2 fruit fly cellular contexts compared by ENCODE assay signal in genomic region chr3L:13412200-13412885, dm6.
A peak's percentile ranks its signal among the peaks of the same experiment; 100 is the strongest.
TF ChIP-seq lines count a peak whose summit lies in the region.

Gene CG10222, minus strand, starts transcription at chr3L:13412453.
Gene flr, plus strand, starts transcription at chr3L:13412843.

TF ChIP-seq in whole organism, embryonic, 481 proteins besides CTCF, POLR2A, EP300 and RAD21 (continued from another document and continues in another):
- TF ChIP-seq Pdp1 (GFP tag; optimal IDR thresholded peaks at IDR 0.05; lab: Kevin White, UChicago) (no peak), CG32532 (GFP tag; IDR thresholded peaks at IDR 0.05; lab: Robert Waterston, UW) (no peak), shn (GFP tag; optimal IDR thresholded peaks at IDR 0.05; lab: Kevin White, UChicago) (no peak), dmrt11E (tag; optimal IDR thresholded peaks at IDR 0.05; lab: Kevin White, UChicago) (no peak), Hr51 (GFP tag; optimal IDR thresholded peaks at IDR 0.05; lab: Kevin White, UChicago) (no peak), Stat92E (GFP tag; optimal IDR thresholded peaks at IDR 0.05; lab: Kevin White, UChicago) (no peak), CG8359 (GFP tag; optimal IDR thresholded peaks at IDR 0.05; lab: Kevin White, UChicago; ENCODE audit: borderline replicate concordance) (no peak), h (optimal IDR thresholded peaks at IDR 0.05; lab: Kevin White, UChicago) (no peak), CG2129 (GFP tag; IDR thresholded peaks at IDR 0.05; lab: Robert Waterston, UW; ENCODE audit: partially characterized antibody) (peak; percentile 46; the same call in 1 of the 2 replicates), nau (GFP tag; optimal IDR thresholded peaks at IDR 0.05; lab: Kevin White, UChicago) (no peak), CG2875 (GFP tag; optimal IDR thresholded peaks at IDR 0.05; lab: Kevin White, UChicago) (no peak), Atf3 (GFP tag; optimal IDR thresholded peaks at IDR 0.05; lab: Kevin White, UChicago) (no peak), seq (GFP tag; IDR thresholded peaks at IDR 0.05; lab: Robert Waterston, UW) (no peak), CG6689 (GFP tag; IDR thresholded peaks at IDR 0.05; lab: Robert Waterston, UW) (no peak), CG11398 (GFP tag; optimal IDR thresholded peaks at IDR 0.05; lab: Kevin White, UChicago) (no peak), CG18011 (GFP tag; optimal IDR thresholded peaks at IDR 0.05; lab: Kevin White, UChicago) (no peak), CG15514 (GFP tag; optimal IDR thresholded peaks at IDR 0.05; lab: Kevin White, UChicago) (peak; percentile 40), CG4328 (GFP tag; optimal IDR thresholded peaks at IDR 0.05; lab: Kevin White, UChicago) (no peak), dan (GFP tag; IDR thresholded peaks at IDR 0.05; lab: Robert Waterston, UW) (no peak), fd102C (GFP tag; optimal IDR thresholded peaks at IDR 0.05; lab: Kevin White, UChicago) (no peak), Fer3 (tag; optimal IDR thresholded peaks at IDR 0.05; lab: Kevin White, UChicago) (no peak), Oli (tag; optimal IDR thresholded peaks at IDR 0.05; lab: Kevin White, UChicago) (no peak), Myb (GFP tag; optimal IDR thresholded peaks at IDR 0.05; lab: Kevin White, UChicago) (no peak), ken (GFP tag; IDR thresholded peaks at IDR 0.05; lab: Robert Waterston, UW) (no peak), HLHmδ (GFP tag; optimal IDR thresholded peaks at IDR 0.05; lab: Kevin White, UChicago) (no peak), CG1603 (tag; optimal IDR thresholded peaks at IDR 0.05; lab: Kevin White, UChicago) (peak; percentile 7), CG7357 (GFP tag; IDR thresholded peaks at IDR 0.05; lab: Robert Waterston, UW) (no peak), yki (optimal IDR thresholded peaks at IDR 0.05; lab: Kevin White, UChicago) (no peak), Antp (GFP tag; optimal IDR thresholded peaks at IDR 0.05; lab: Kevin White, UChicago) (no peak), CG16815 (GFP tag; optimal IDR thresholded peaks at IDR 0.05; lab: Kevin White, UChicago) (no peak), CG33213 (GFP tag; optimal IDR thresholded peaks at IDR 0.05; lab: Kevin White, UChicago) (no peak), ash1 (GFP tag; optimal IDR thresholded peaks at IDR 0.05; lab: Kevin White, UChicago) (no peak), GATAe (GFP tag; conservative IDR thresholded peaks at IDR 0.05; lab: Robert Waterston, UW) (no peak), grn (GFP tag; optimal IDR thresholded peaks at IDR 0.05; lab: Kevin White, UChicago) (no peak), CG3838 (GFP tag; optimal IDR thresholded peaks at IDR 0.05; lab: Kevin White, UChicago) (no peak), ci (GFP tag; IDR thresholded peaks at IDR 0.05; lab: Robert Waterston, UW) (no peak), CG13894 (tag; optimal IDR thresholded peaks at IDR 0.05; lab: Kevin White, UChicago) (no peak), Deaf1 (tag; optimal IDR thresholded peaks at IDR 0.05; lab: Kevin White, UChicago) (no peak), pnt (GFP tag; optimal IDR thresholded peaks at IDR 0.05; lab: Kevin White, UChicago) (no peak), Asciz (GFP tag; optimal IDR thresholded peaks at IDR 0.05; lab: Kevin White, UChicago) (no peak), CG18476 (GFP tag; optimal IDR thresholded peaks at IDR 0.05; lab: Kevin White, UChicago) (no peak), CG12071 (GFP tag; optimal IDR thresholded peaks at IDR 0.05; lab: Kevin White, UChicago) (no peak), peb (GFP tag; IDR thresholded peaks at IDR 0.05; lab: Robert Waterston, UW) (no peak), CG8944 (GFP tag; optimal IDR thresholded peaks at IDR 0.05; lab: Kevin White, UChicago) (no peak), CG9876 (GFP tag; optimal IDR thresholded peaks at IDR 0.05; lab: Kevin White, UChicago) (no peak), twi (tag; optimal IDR thresholded peaks at IDR 0.05; lab: Kevin White, UChicago) (no peak), Ssrp (tag; optimal IDR thresholded peaks at IDR 0.05; lab: Kevin White, UChicago) (no peak), CG10366 (GFP tag; IDR thresholded peaks at IDR 0.05; lab: Robert Waterston, UW) (no peak), nerfin-1 (tag; optimal IDR thresholded peaks at IDR 0.05; lab: Kevin White, UChicago) (no peak), jing (GFP tag; optimal IDR thresholded peaks at IDR 0.05; lab: Kevin White, UChicago) (no peak), Poxn (GFP tag; IDR thresholded peaks at IDR 0.05; lab: Robert Waterston, UW) (no peak), chm (GFP tag; IDR thresholded peaks at IDR 0.05; lab: Robert Waterston, UW) (no peak), CG15479 (GFP tag; optimal IDR thresholded peaks at IDR 0.05; lab: Kevin White, UChicago) (no peak), CG31224 (GFP tag; IDR thresholded peaks at IDR 0.05; lab: Robert Waterston, UW) (no peak), prd (optimal IDR thresholded peaks at IDR 0.05; lab: Kevin White, UChicago) (no peak), prd (GFP tag; IDR thresholded peaks at IDR 0.05; lab: Robert Waterston, UW) (no peak; the same call in 2 of the 3 replicates), Xbp1 (GFP tag; optimal IDR thresholded peaks at IDR 0.05; lab: Kevin White, UChicago) (no peak), Hr78 (GFP tag; optimal IDR thresholded peaks at IDR 0.05; lab: Kevin White, UChicago) (no peak), CG12155 (GFP tag; optimal IDR thresholded peaks at IDR 0.05; lab: Kevin White, UChicago) (no peak), YL-1 (GFP tag; optimal IDR thresholded peaks at IDR 0.05; lab: Kevin White, UChicago) (peak; percentile 1), CG7556 (GFP tag; optimal IDR thresholded peaks at IDR 0.05; lab: Kevin White, UChicago) (no peak), CG16863 (GFP tag; optimal IDR thresholded peaks at IDR 0.05; lab: Kevin White, UChicago) (no peak), emc (GFP tag; optimal IDR thresholded peaks at IDR 0.05; lab: Kevin White, UChicago) (no peak), cg (GFP tag; optimal IDR thresholded peaks at IDR 0.05; lab: Kevin White, UChicago) (no peak), CG17802 (tag; optimal IDR thresholded peaks at IDR 0.05; lab: Kevin White, UChicago) (no peak), Dad (GFP tag; optimal IDR thresholded peaks at IDR 0.05; lab: Kevin White, UChicago) (no peak), eve (GFP tag; optimal IDR thresholded peaks at IDR 0.05; lab: Kevin White, UChicago) (no peak), unpg (GFP tag; optimal IDR thresholded peaks at IDR 0.05; lab: Kevin White, UChicago) (no peak), CG2889 (GFP tag; IDR thresholded peaks at IDR 0.05; lab: Robert Waterston, UW) (no peak), vvl (GFP tag; IDR thresholded peaks at IDR 0.05; lab: Robert Waterston, UW) (no peak), Dbx (GFP tag; IDR thresholded peaks at IDR 0.05; lab: Robert Waterston, UW) (peak; percentile 42; the same call in 1 of the 3 replicates)

TF ChIP-seq in whole organism, prepupa, 60 proteins besides CTCF, POLR2A, EP300 and RAD21 (continued from another document):
- no peak for TF ChIP-seq acj6 (GFP tag; optimal IDR thresholded peaks at IDR 0.05; lab: Kevin White, UChicago)
- no peak for TF ChIP-seq vri (GFP tag; optimal IDR thresholded peaks at IDR 0.05; lab: Kevin White, UChicago)
- no peak for TF ChIP-seq CG10631 (GFP tag; optimal IDR thresholded peaks at IDR 0.05; lab: Kevin White, UChicago)
- peak; percentile 16 for TF ChIP-seq CG11762 (GFP tag; optimal IDR thresholded peaks at IDR 0.05; lab: Kevin White, UChicago; ENCODE audit: insufficient read depth)
- TF ChIP-seq CG3919 (GFP tag; optimal IDR thresholded peaks at IDR 0.05; lab: Kevin White, UChicago) = peak; percentile 24
- no peak for TF ChIP-seq Sox15 (GFP tag; optimal IDR thresholded peaks at IDR 0.05; lab: Kevin White, UChicago)
- no peak for TF ChIP-seq esn (GFP tag; optimal IDR thresholded peaks at IDR 0.05; lab: Kevin White, UChicago)
- TF ChIP-seq fkh (GFP tag; optimal IDR thresholded peaks at IDR 0.05; lab: Kevin White, UChicago) = no peak
- no peak for TF ChIP-seq spab (GFP tag; optimal IDR thresholded peaks at IDR 0.05; lab: Kevin White, UChicago)
